Fruit fly (Drosophila melanogaster): ENCODE data around the gene CG14238.

The CG14238 gene

dm6 chr3R:26478644-26479043, 20.6 kb downstream of the CG14238 start:
- TF ChIP-seq rn (GFP tag; IDR thresholded peaks at IDR 0.05) (no peak), CG32121 (GFP tag; IDR thresholded peaks at IDR 0.05) (no peak)

- TF ChIP-seq rn (GFP tag; IDR thresholded peaks at IDR 0.05): no peak
- TF ChIP-seq CG14655 (GFP tag; optimal IDR thresholded peaks at IDR 0.05): peak; percentile 71
- 0 out of 2 replicates have a peak, but pooled peaks have one; percentile 25 for TF ChIP-seq CG12605 (GFP tag; IDR thresholded peaks at IDR 0.05)
- TF ChIP-seq Pif1A (GFP tag; optimal IDR thresholded peaks at IDR 0.05): peak; percentile 39
- TF ChIP-seq Pif1B (GFP tag; optimal IDR thresholded peaks at IDR 0.05): no peak
- TF ChIP-seq CG9948 (tag; optimal IDR thresholded peaks at IDR 0.05): peak; percentile 24
- TF ChIP-seq CG13204 (GFP tag; optimal IDR thresholded peaks at IDR 0.05): no peak
- no peak for TF ChIP-seq gl (tag; optimal IDR thresholded peaks at IDR 0.05)
- peak; percentile 62; the same call in 1 of the 2 replicates for TF ChIP-seq Ets98B (GFP tag; IDR thresholded peaks at IDR 0.05)
- peak; percentile 43 for TF ChIP-seq CG17806 (tag; optimal IDR thresholded peaks at IDR 0.05)
- TF ChIP-seq CG4496 (GFP tag; IDR thresholded peaks at IDR 0.05): peak; percentile 76
- peak; percentile 60 for TF ChIP-seq CG8301 (tag; optimal IDR thresholded peaks at IDR 0.05)
- TF ChIP-seq CG10348 (GFP tag; IDR thresholded peaks at IDR 0.05): no peak
- peak; percentile 75 for TF ChIP-seq fd96Ca (GFP tag; IDR thresholded peaks at IDR 0.05)
- peak; percentile 48; the same call in 1 of the 2 replicates for TF ChIP-seq CG32121 (GFP tag; IDR thresholded peaks at IDR 0.05)
Measured at dm6 chr3R:26479208-26479607, 21.2 kb downstream of the CG14238 start.

- TF ChIP-seq Ets98B (GFP tag; IDR thresholded peaks at IDR 0.05) (no peak), Pif1B (GFP tag; optimal IDR thresholded peaks at IDR 0.05) (no peak), D1 (tag; optimal IDR thresholded peaks at IDR 0.05) (no peak), CG14655 (GFP tag; optimal IDR thresholded peaks at IDR 0.05) (peak; percentile 57), CG34367 (tag; optimal IDR thresholded peaks at IDR 0.05) (no peak), CG10348 (GFP tag; IDR thresholded peaks at IDR 0.05) (no peak), CG8301 (tag; optimal IDR thresholded peaks at IDR 0.05) (peak; percentile 49), CG4496 (GFP tag; IDR thresholded peaks at IDR 0.05) (no peak)
Measured at dm6 chr3R:26480362-26480761, 22.3 kb downstream of the CG14238 start.

DNA sequence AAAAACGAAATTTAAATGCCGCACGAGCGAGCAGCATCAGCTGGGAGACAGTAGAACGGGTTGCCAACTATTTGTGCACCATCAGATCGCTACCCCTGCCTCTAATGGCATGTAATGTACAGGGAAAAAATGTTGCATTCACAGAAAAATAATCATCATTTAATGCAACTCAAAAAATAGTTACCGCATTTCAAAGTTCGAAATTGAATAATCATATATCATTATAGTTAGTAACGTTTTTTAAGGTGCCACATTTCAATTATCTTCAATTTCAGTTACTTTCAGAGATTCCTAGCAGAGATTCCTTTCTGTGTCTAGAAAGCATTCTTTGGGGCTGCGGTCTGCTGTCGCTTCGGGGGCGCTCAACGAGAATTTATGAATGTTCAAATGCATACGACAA, 23.2 kb downstream of the CG14238 start:
- no peak for TF ChIP-seq CG10348 (GFP tag; IDR thresholded peaks at IDR 0.05)
- TF ChIP-seq CG14655 (GFP tag; optimal IDR thresholded peaks at IDR 0.05): peak; percentile 68
- TF ChIP-seq rn (GFP tag; IDR thresholded peaks at IDR 0.05): no peak
- TF ChIP-seq D1 (tag; optimal IDR thresholded peaks at IDR 0.05): no peak
- TF ChIP-seq Pif1A (GFP tag; optimal IDR thresholded peaks at IDR 0.05): peak; percentile 10
- TF ChIP-seq CG8301 (tag; optimal IDR thresholded peaks at IDR 0.05): peak; percentile 73
- no peak for TF ChIP-seq CG8159 (tag; optimal IDR thresholded peaks at IDR 0.05)

- peak; percentile 9 for TF ChIP-seq CG15710 (tag; optimal IDR thresholded peaks at IDR 0.05)
- 0 out of 2 replicates have a peak, but pooled peaks have one; percentile 8 for TF ChIP-seq Ets98B (GFP tag; IDR thresholded peaks at IDR 0.05)
- peak; percentile 41 for TF ChIP-seq CG14655 (GFP tag; optimal IDR thresholded peaks at IDR 0.05)
- peak; percentile 21 for TF ChIP-seq CG9948 (tag; optimal IDR thresholded peaks at IDR 0.05)
- TF ChIP-seq CG34367 (tag; optimal IDR thresholded peaks at IDR 0.05): no peak
- peak; percentile 41 for TF ChIP-seq CG17806 (tag; optimal IDR thresholded peaks at IDR 0.05)
- TF ChIP-seq Pif1A (GFP tag; optimal IDR thresholded peaks at IDR 0.05): peak; percentile 17
- TF ChIP-seq Snoo (tag; optimal IDR thresholded peaks at IDR 0.05): peak; percentile 40
- peak; percentile 49; the same call in 1 of the 2 replicates for TF ChIP-seq CG32121 (GFP tag; IDR thresholded peaks at IDR 0.05)
- TF ChIP-seq CG8301 (tag; optimal IDR thresholded peaks at IDR 0.05): peak; percentile 20
- TF ChIP-seq CG12605 (GFP tag; IDR thresholded peaks at IDR 0.05): no peak
- peak; percentile 51 for TF ChIP-seq CG8159 (tag; optimal IDR thresholded peaks at IDR 0.05)
- TF ChIP-seq fd96Ca (GFP tag; IDR thresholded peaks at IDR 0.05): no peak
Measured at dm6 chr3R:26483657-26484056, 25.6 kb downstream of the CG14238 start.

DNA sequence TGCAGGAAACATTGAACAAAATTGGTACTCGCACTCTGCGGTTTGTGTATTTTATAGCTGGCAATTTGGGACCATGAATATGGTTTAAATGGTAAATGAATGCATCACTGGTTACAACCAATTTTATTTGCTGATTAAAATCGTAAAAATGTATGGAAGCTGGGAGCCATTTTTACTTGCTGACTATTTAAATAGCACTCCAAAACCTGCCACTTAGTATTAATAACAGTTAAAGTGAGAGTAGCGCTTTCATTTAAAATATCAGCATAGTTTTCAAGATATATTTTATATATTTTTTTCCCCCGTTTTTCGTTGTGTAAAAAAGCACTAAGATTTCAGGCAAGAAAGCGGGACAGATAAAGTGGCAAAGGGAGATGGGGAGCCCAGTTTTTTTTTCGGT, 26.5 kb downstream of the CG14238 start:
- TF ChIP-seq CG10348 (GFP tag; IDR thresholded peaks at IDR 0.05) (no peak), CG4496 (GFP tag; IDR thresholded peaks at IDR 0.05) (0 out of 3 replicates have a peak, but pooled peaks have one; percentile 18), CG13204 (GFP tag; optimal IDR thresholded peaks at IDR 0.05) (no peak), CG8301 (tag; optimal IDR thresholded peaks at IDR 0.05) (peak; percentile 0), Pif1B (GFP tag; optimal IDR thresholded peaks at IDR 0.05) (peak; percentile 35), CG15710 (tag; optimal IDR thresholded peaks at IDR 0.05) (peak; percentile 3), CG32121 (GFP tag; IDR thresholded peaks at IDR 0.05) (no peak), CG14655 (GFP tag; optimal IDR thresholded peaks at IDR 0.05) (peak; percentile 42), Pif1A (GFP tag; optimal IDR thresholded peaks at IDR 0.05) (peak; percentile 4), fd96Ca (GFP tag; IDR thresholded peaks at IDR 0.05) (no peak), CG9948 (tag; optimal IDR thresholded peaks at IDR 0.05) (peak; percentile 23), Snoo (tag; optimal IDR thresholded peaks at IDR 0.05) (peak; percentile 15), CG17806 (tag; optimal IDR thresholded peaks at IDR 0.05) (peak; percentile 22), CG8159 (tag; optimal IDR thresholded peaks at IDR 0.05) (peak; percentile 19)

DNA sequence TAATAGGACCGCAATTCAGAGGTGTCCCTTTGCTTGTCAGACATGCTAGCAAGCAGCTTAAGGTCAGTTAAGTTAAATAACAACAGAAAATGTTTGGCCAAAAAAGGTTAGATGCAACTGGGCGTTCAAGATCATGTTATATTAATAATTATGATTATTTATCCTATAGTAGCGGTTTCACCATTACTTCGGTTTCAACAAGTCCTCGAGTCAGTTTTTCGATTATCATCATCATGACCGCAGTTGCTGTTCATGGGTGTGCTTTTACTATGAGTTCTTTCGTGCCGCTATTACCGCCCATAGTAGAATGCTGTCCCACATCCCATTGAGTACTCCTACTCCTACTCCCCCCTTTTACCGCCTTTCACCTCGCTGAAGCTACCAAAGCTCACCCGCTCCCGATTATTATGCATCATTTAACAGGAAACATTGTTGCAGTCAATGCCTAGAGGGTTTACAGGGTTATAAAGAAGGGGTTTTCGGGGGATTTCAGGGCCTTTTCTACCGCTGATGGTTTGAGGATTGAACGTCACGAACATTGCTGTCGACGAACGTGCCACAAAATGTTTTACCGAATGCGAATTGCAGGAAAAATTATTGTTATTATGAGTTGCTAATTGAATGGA, 27.3 kb downstream of the CG14238 start:
- TF ChIP-seq Pif1A (GFP tag; optimal IDR thresholded peaks at IDR 0.05) (peak; percentile 29), CG12605 (GFP tag; IDR thresholded peaks at IDR 0.05) (no peak), CG8301 (tag; optimal IDR thresholded peaks at IDR 0.05) (peak; percentile 21), gl (tag; optimal IDR thresholded peaks at IDR 0.05) (no peak), CG4496 (GFP tag; IDR thresholded peaks at IDR 0.05) (no peak), CG9948 (tag; optimal IDR thresholded peaks at IDR 0.05) (peak; percentile 30), Ets98B (GFP tag; IDR thresholded peaks at IDR 0.05) (no peak), fd96Ca (GFP tag; IDR thresholded peaks at IDR 0.05) (no peak), CG13204 (GFP tag; optimal IDR thresholded peaks at IDR 0.05) (no peak), CG32121 (GFP tag; IDR thresholded peaks at IDR 0.05) (no peak), D1 (tag; optimal IDR thresholded peaks at IDR 0.05) (no peak), CG10348 (GFP tag; IDR thresholded peaks at IDR 0.05) (no peak), rn (GFP tag; IDR thresholded peaks at IDR 0.05) (no peak), Snoo (tag; optimal IDR thresholded peaks at IDR 0.05) (no peak), CG15710 (tag; optimal IDR thresholded peaks at IDR 0.05) (peak; percentile 28), CG8159 (tag; optimal IDR thresholded peaks at IDR 0.05) (peak; percentile 60), CG34367 (tag; optimal IDR thresholded peaks at IDR 0.05) (no peak), CG17806 (tag; optimal IDR thresholded peaks at IDR 0.05) (peak; percentile 39), CG14655 (GFP tag; optimal IDR thresholded peaks at IDR 0.05) (peak; percentile 47), Pif1B (GFP tag; optimal IDR thresholded peaks at IDR 0.05) (no peak), EcR (GFP tag; optimal IDR thresholded peaks at IDR 0.05) (no peak)

All from whole organism, pupa.